Worm (Caenorhabditis elegans) whole organism, L4 larva: ENCODE measurements around the gene F55C9.3.

Source experiments
- F49E8.2 ChIP-seq: sonication (generic microtip); optimal IDR thresholded peaks from 2 replicates; lab custom pipeline; 2016; ENCODE audit warnings: missing compliant biosample characterization, mild to moderate bottlenecking, missing genetic modification characterization, borderline replicate concordance
- Y75B8A.6 ChIP-seq: fragments of 200-800 bp; sonication (Bioruptor generic); IDR thresholded peaks from 2 replicates; pipeline ENCODE4 v1.3.6; 2022; ENCODE audit warnings: missing genetic modification reagents, missing genetic modification characterization, missing compliant biosample characterization
- dve-1 ChIP-seq: sonication (generic microtip); optimal IDR thresholded peaks from 2 replicates; lab custom pipeline; 2017; ENCODE audit warnings: antibody characterized with exemption, mild to moderate bottlenecking, missing genetic modification characterization, missing compliant biosample characterization; ENCODE audit not compliant: insufficient read depth
- lin-13 ChIP-seq: fragments of 150-350 bp; optimal IDR thresholded peaks from 2 replicates; lab custom pipeline; 2014; ENCODE audit warnings: missing biosample characterization, missing genetic modification reagents, missing genetic modification characterization
- lin-39 ChIP-seq: fragments of 150-350 bp; optimal IDR thresholded peaks from 2 replicates; lab custom pipeline; 2014; ENCODE audit warnings: missing biosample characterization, missing genetic modification reagents, missing genetic modification characterization
- mdt-29 ChIP-seq: fragments of 200-800 bp; sonication (Bioruptor generic); IDR thresholded peaks from 2 replicates; pipeline ENCODE4 v1.3.6; 2022; ENCODE audit warnings: missing genetic modification reagents, missing genetic modification characterization, missing compliant biosample characterization
- nhr-111 ChIP-seq: fragments of 200-800 bp; sonication (Bioruptor generic); optimal IDR thresholded peaks from 2 replicates; lab custom pipeline; 2018; ENCODE audit warnings: mild to moderate bottlenecking, missing genetic modification characterization, missing compliant biosample characterization
- saeg-2 ChIP-seq: fragments of 200-800 bp; sonication (Bioruptor generic); IDR thresholded peaks from 2 replicates; pipeline ENCODE4 v1.3.6; 2022; ENCODE audit warnings: missing genetic modification reagents, missing genetic modification characterization, missing compliant biosample characterization
- unc-39 ChIP-seq: sonication (generic microtip); optimal IDR thresholded peaks from 2 replicates; lab custom pipeline; 2017; ENCODE audit warnings: missing biosample characterization, missing genetic modification characterization

ce11 chrV:19312975-19313374, 25.0 kb upstream of the F55C9.3 start, which contains the start of gene fbxb-64:
- TF ChIP-seq F49E8.2 (tag; lab: Kevin White, UChicago): no peak
- no peak for TF ChIP-seq lin-39 (tag; lab: Kevin White, UChicago)
- no peak for TF ChIP-seq unc-39 (tag; lab: Kevin White, UChicago)
- no peak for TF ChIP-seq Y75B8A.6 (GFP tag; lab: Robert Waterston, UW)
- TF ChIP-seq mdt-29 (GFP tag; lab: Robert Waterston, UW): no peak
- no peak for TF ChIP-seq nhr-111 (GFP tag; lab: Kevin White, UChicago)
- TF ChIP-seq dve-1 (tag; lab: Kevin White, UChicago): no peak
- no peak for TF ChIP-seq lin-13 (GFP tag; lab: Kevin White, UChicago)
- TF ChIP-seq saeg-2 (GFP tag; lab: Robert Waterston, UW): no peak
